Fruit fly (Drosophila melanogaster): ENCODE measurements around the gene Cht2.
A peak's percentile ranks its signal among the peaks of the same experiment; 100 is the strongest.

dm6 chr3L:1754262-1754661, 1.5 kb downstream of the Cht2 start:
- no peak for TF ChIP-seq CG12768 (GFP tag; optimal IDR thresholded peaks at IDR 0.05)
- TF ChIP-seq ovo (GFP tag; optimal IDR thresholded peaks at IDR 0.05), result no peak
- no peak for TF ChIP-seq pad (GFP tag; optimal IDR thresholded peaks at IDR 0.05)
- no peak for TF ChIP-seq kay (GFP tag; ENCODE audit: borderline replicate concordance)
- TF ChIP-seq Mnt (GFP tag; optimal IDR thresholded peaks at IDR 0.05), result no peak
- no peak for TF ChIP-seq CG7101 (tag; optimal IDR thresholded peaks at IDR 0.05)
- TF ChIP-seq cic (GFP tag; optimal IDR thresholded peaks at IDR 0.05), result no peak
- no peak for TF ChIP-seq Crg-1 (GFP tag; optimal IDR thresholded peaks at IDR 0.05)
- TF ChIP-seq tj (GFP tag; optimal IDR thresholded peaks at IDR 0.05), result peak; percentile 33
- no peak for TF ChIP-seq CG5204 (GFP tag; optimal IDR thresholded peaks at IDR 0.05)
- TF ChIP-seq CG33017 (tag; optimal IDR thresholded peaks at IDR 0.05), result no peak
- no peak for TF ChIP-seq CG14711 (tag; optimal IDR thresholded peaks at IDR 0.05)
- no peak for TF ChIP-seq Clk (GFP tag; optimal IDR thresholded peaks at IDR 0.05)
